Worm (Caenorhabditis elegans) whole organism, L4 larva: ENCODE data around the gene cku-80.

Source experiments
- F26F4.8 ChIP-seq: fragments of 200-800 bp; sonication (Bioruptor generic); conservative IDR thresholded peaks from 2 replicates; pipeline ENCODE4 v1.3.6; 2022; ENCODE audit warnings: missing genetic modification characterization, missing compliant biosample characterization
- ceh-28 ChIP-seq: fragments of 150-350 bp; optimal IDR thresholded peaks from 2 replicates; lab custom pipeline; 2014; ENCODE audit warnings: missing biosample characterization, missing genetic modification reagents, missing genetic modification characterization
- dmd-8 ChIP-seq: fragments of 200-800 bp; sonication (Bioruptor generic); IDR thresholded peaks from 2 replicates; pipeline ENCODE4 v1.3.6; 2022; ENCODE audit warnings: missing genetic modification characterization, missing compliant biosample characterization
- lin-39 ChIP-seq: fragments of 150-350 bp; optimal IDR thresholded peaks from 2 replicates; lab custom pipeline; 2014; ENCODE audit warnings: missing biosample characterization, missing genetic modification reagents, missing genetic modification characterization
- unc-62 ChIP-seq, 3 experiments: fragments of 150-350 bp in 1 of 3; sonication (generic microtip); optimal IDR thresholded peaks in 2 of 3; peaks in 1 of 3; 1 replicate in 1 of 3; 2 replicates in 2 of 3; lab custom pipeline; 2014 to 2017; ENCODE audit warnings: missing biosample characterization in 3 of 3, missing genetic modification characterization in 3 of 3, missing genetic modification reagents in 3 of 3, missing genotype in 1 of 3

ce11 chrIII:4467277-4467676 lies 47.6 kb downstream of the cku-80 start, which contains the start of gene ndg-4:
- TF ChIP-seq F26F4.8 (GFP tag; lab: Robert Waterston, UW), result no peak
- TF ChIP-seq ceh-28 (tag; lab: Kevin White, UChicago), result no peak
- TF ChIP-seq lin-39 (tag; lab: Kevin White, UChicago), result no peak
- no peak for TF ChIP-seq dmd-8 (GFP tag; lab: Robert Waterston, UW)
- TF ChIP-seq unc-62 (GFP tag; optimal IDR thresholded peaks at IDR 0.05 in 1 of 2; lab: Kevin White, UChicago), result no peak
- no peak for TF ChIP-seq unc-62 (tag; optimal IDR thresholded peaks at IDR 0.05; lab: Kevin White, UChicago)
